Worm (Caenorhabditis elegans): Measurements from ENCODE around the gene Y9C12A.1.

The Y9C12A.1 gene

ce11 chrX:666125-666524 is 16.5 kb downstream of the Y9C12A.1 start, which contains the start of gene T19D7.5:
Gene T19D7.5, minus strand, starts transcription at chrX:666225.
- no peak for TF ChIP-seq lsy-2 (tag; optimal IDR thresholded peaks at IDR 0.05)
- no peak for TF ChIP-seq F13H6.1 (tag; optimal IDR thresholded peaks at IDR 0.05)
- TF ChIP-seq skn-1 (tag; optimal IDR thresholded peaks at IDR 0.05): no peak

- no peak for TF ChIP-seq unc-62 (GFP tag; optimal IDR thresholded peaks at IDR 0.05)
- TF ChIP-seq lsy-2 (tag; optimal IDR thresholded peaks at IDR 0.05): peak in 1 of 2 experiments; percentile 69
- TF ChIP-seq nhr-10 (tag; optimal IDR thresholded peaks at IDR 0.05): no peak
- peak; percentile 79 for TF ChIP-seq snpc-4 (tag; optimal IDR thresholded peaks at IDR 0.05)
- peak in 1 of 2 experiments; percentile 68 for TF ChIP-seq mdl-1 (tag; optimal IDR thresholded peaks at IDR 0.05)
- TF ChIP-seq mbf-1 (tag; optimal IDR thresholded peaks at IDR 0.05): no peak
- TF ChIP-seq unc-55 (GFP tag; optimal IDR thresholded peaks at IDR 0.05): peak; percentile 81
- no peak for TF ChIP-seq elt-3 (tag; optimal IDR thresholded peaks at IDR 0.05)
- TF ChIP-seq fos-1 (tag; optimal IDR thresholded peaks at IDR 0.05): peak; percentile 57
- no peak for TF ChIP-seq ztf-1 (GFP tag; conservative IDR thresholded peaks at IDR 0.05)
- TF ChIP-seq skn-1 (tag; optimal IDR thresholded peaks at IDR 0.05): no peak
- no peak for TF ChIP-seq unc-39 (tag; optimal IDR thresholded peaks at IDR 0.05)
- TF ChIP-seq blmp-1 (tag; optimal IDR thresholded peaks at IDR 0.05; ENCODE audit: insufficient read depth): no peak
- TF ChIP-seq dmd-4 (tag; optimal IDR thresholded peaks at IDR 0.05): no peak
- TF ChIP-seq lin-39 (tag; optimal IDR thresholded peaks at IDR 0.05): no peak
- peak; percentile 44 for TF ChIP-seq Y55F3AM.14 (GFP tag; optimal IDR thresholded peaks at IDR 0.05)
- TF ChIP-seq ztf-11 (tag; optimal IDR thresholded peaks at IDR 0.05): no peak
- peak; percentile 50 for TF ChIP-seq sma-9 (GFP tag; optimal IDR thresholded peaks at IDR 0.05)
- no peak for TF ChIP-seq sma-9 (tag; optimal IDR thresholded peaks at IDR 0.05)
- TF ChIP-seq aly-2 (tag; optimal IDR thresholded peaks at IDR 0.05): no peak
- no peak for TF ChIP-seq nhr-237 (tag; optimal IDR thresholded peaks at IDR 0.05)
- TF ChIP-seq nhr-25 (tag; optimal IDR thresholded peaks at IDR 0.05): no peak
- no peak for TF ChIP-seq sem-4 (tag; optimal IDR thresholded peaks at IDR 0.05)
- TF ChIP-seq peb-1 (tag; optimal IDR thresholded peaks at IDR 0.05): no peak
- TF ChIP-seq ceh-82 (tag; optimal IDR thresholded peaks at IDR 0.05): no peak
- peak; percentile 76 for TF ChIP-seq crh-2 (tag; optimal IDR thresholded peaks at IDR 0.05)
- TF ChIP-seq gmeb-1 (tag; optimal IDR thresholded peaks at IDR 0.05): no peak
- no peak for TF ChIP-seq alr-1 (tag; optimal IDR thresholded peaks at IDR 0.05)
- TF ChIP-seq nhr-23 (tag; optimal IDR thresholded peaks at IDR 0.05): no peak
- no peak for TF ChIP-seq ama-1 (optimal IDR thresholded peaks at IDR 0.05)
- no peak for TF ChIP-seq elt-1 (tag; optimal IDR thresholded peaks at IDR 0.05)
- TF ChIP-seq egl-27 (tag; optimal IDR thresholded peaks at IDR 0.05): peak; percentile 47
- no peak for TF ChIP-seq nhr-11 (tag; optimal IDR thresholded peaks at IDR 0.05)
- TF ChIP-seq C34F6.9 (tag; optimal IDR thresholded peaks at IDR 0.05): peak; percentile 86
- TF ChIP-seq lin-13 (GFP tag; optimal IDR thresholded peaks at IDR 0.05): peak; percentile 56
- TF ChIP-seq ZK546.5 (tag; optimal IDR thresholded peaks at IDR 0.05): no peak
- no peak for TF ChIP-seq sma-3 (GFP tag; optimal IDR thresholded peaks at IDR 0.05)
- TF ChIP-seq zag-1 (tag; optimal IDR thresholded peaks at IDR 0.05): peak; percentile 39
- TF ChIP-seq nhr-77 (tag; optimal IDR thresholded peaks at IDR 0.05): no peak
- TF ChIP-seq F13H6.1 (tag; optimal IDR thresholded peaks at IDR 0.05): peak; percentile 24
- peak; percentile 7 for TF ChIP-seq mab-5 (tag; optimal IDR thresholded peaks at IDR 0.05)
- TF ChIP-seq nhr-129 (tag; optimal IDR thresholded peaks at IDR 0.05): peak; percentile 66
- peak; percentile 14 for TF ChIP-seq nhr-6 (tag; optimal IDR thresholded peaks at IDR 0.05)
- peak; percentile 72 for TF ChIP-seq lin-11 (tag; optimal IDR thresholded peaks at IDR 0.05)
- TF ChIP-seq ceh-16 (tag; optimal IDR thresholded peaks at IDR 0.05): no peak
- no peak for TF ChIP-seq nhr-12 (tag; optimal IDR thresholded peaks at IDR 0.05)
- TF ChIP-seq ztf-4 (tag; optimal IDR thresholded peaks at IDR 0.05): peak; percentile 29
- no peak for TF ChIP-seq R02D3.7 (tag; optimal IDR thresholded peaks at IDR 0.05)
- TF ChIP-seq nhr-21 (tag; optimal IDR thresholded peaks at IDR 0.05): peak; percentile 47
Observed at ce11 chrX:661727-662330, 20.8 kb downstream of the Y9C12A.1 start, which contains the start of gene rund-1. Gene rund-1, minus strand, starts transcription at chrX:661777.
